Worm (Caenorhabditis elegans): ENCODE measurements around the gene ced-3.

The ced-3 gene

ce11 chrIV:13231393-13231792 lies 27.5 kb upstream of the ced-3 start (continued):
- TF ChIP-seq C16A3.4 (tag; optimal IDR thresholded peaks at IDR 0.05), result peak; percentile 68
- TF ChIP-seq nhr-71 (tag; optimal IDR thresholded peaks at IDR 0.05), result peak; percentile 35
- no peak for TF ChIP-seq pqm-1 (tag; optimal IDR thresholded peaks at IDR 0.05)
- no peak for TF ChIP-seq fkh-10 (GFP tag; optimal IDR thresholded peaks at IDR 0.05)
- TF ChIP-seq unc-62 (GFP tag; optimal IDR thresholded peaks at IDR 0.05), result no peak
- no peak for TF ChIP-seq hlh-17 (GFP tag; optimal IDR thresholded peaks at IDR 0.05; ENCODE audit: borderline replicate concordance)
- peak; percentile 63 for TF ChIP-seq mep-1 (tag; optimal IDR thresholded peaks at IDR 0.05)
- no peak for TF ChIP-seq ceh-90 (tag; optimal IDR thresholded peaks at IDR 0.05)
- no peak for TF ChIP-seq jun-1 (tag; optimal IDR thresholded peaks at IDR 0.05)

DNA sequence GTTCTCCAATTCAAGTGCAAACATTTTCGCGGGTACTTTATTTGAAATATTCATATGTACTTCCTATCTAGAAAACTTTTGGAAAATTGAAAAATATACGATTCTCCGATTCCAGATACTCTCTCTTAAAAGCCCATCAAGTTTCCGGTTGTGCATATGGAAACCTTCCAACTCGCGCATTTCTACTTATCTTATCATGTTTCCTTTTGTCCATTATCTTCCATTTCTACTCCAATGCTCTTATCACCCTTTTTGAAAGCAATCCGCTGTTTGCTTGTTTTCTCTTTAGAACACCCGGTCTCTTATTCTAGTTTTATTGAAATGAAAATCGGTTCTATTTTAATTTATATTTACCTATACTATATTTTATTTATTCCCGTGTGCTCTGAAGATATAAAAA lies 17.7 kb upstream of the ced-3 start, which contains the start of gene C48D1.5:
C48D1.5 (plus strand) TSS at position 301 of the 400 bp plus-strand sequence.
- TF ChIP-seq fkh-8 (tag; optimal IDR thresholded peaks at IDR 0.05) (no peak), elt-2 (tag; optimal IDR thresholded peaks at IDR 0.05) (peak; percentile 33)

DNA sequence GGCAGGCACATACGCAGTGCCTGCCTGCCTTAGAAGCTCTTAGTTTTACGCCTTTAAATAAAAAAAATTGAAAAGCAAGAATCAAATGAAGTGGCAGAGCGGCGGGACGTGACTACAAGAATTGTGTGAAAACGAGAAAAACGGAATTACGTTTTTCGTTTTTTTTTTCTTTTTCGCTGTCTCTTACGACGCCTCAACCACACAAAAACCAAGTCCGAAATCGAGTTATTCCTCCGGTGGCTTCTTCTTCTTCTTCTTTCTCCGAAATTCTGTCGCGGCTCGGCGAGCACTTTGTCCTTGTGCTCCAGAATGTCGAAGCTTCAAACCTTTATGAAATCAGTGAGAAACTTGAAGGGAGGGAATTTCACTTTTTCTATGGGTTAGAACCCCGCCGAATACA lies 16.7 kb upstream of the ced-3 start:
- TF ChIP-seq fkh-10 (GFP tag; optimal IDR thresholded peaks at IDR 0.05) (peak; percentile 72), ceh-90 (tag; optimal IDR thresholded peaks at IDR 0.05) (no peak)

DNA sequence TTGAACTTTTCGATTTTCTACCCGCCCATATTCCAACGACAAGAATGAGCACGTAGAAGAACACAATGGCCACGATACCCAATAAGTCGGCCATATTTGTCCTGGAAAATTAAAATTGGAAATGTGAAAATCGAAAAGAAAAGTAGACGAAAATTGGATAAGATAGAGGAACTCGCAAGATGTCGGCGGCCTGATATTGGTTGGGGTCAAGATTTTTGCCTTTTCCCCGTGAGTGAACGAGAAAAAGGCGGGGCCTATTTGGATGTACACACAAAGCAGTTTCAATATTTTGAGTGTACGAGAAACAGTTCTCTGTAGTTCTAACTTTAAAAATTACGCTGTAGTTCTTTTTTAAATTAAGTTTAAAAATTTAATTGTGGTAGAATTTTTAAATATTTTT lies 10.5 kb upstream of the ced-3 start, which contains the start of gene cho-1:
cho-1 (minus strand) TSS at position 101 of the 400 bp plus-strand sequence.
- TF ChIP-seq tbx-2 (tag; optimal IDR thresholded peaks at IDR 0.05), result no peak
- TF ChIP-seq alr-1 (tag; optimal IDR thresholded peaks at IDR 0.05; ENCODE audit: borderline replicate concordance), result no peak
- no peak for TF ChIP-seq ztf-4 (tag; optimal IDR thresholded peaks at IDR 0.05)
- no peak for TF ChIP-seq isw-1 (GFP tag; IDR thresholded peaks at IDR 0.05)
- TF ChIP-seq snpc-4 (tag; optimal IDR thresholded peaks at IDR 0.05), result no peak
- no peak for TF ChIP-seq aha-1 (tag; optimal IDR thresholded peaks at IDR 0.05)
- TF ChIP-seq unc-30 (tag; optimal IDR thresholded peaks at IDR 0.05), result no peak
- no peak for TF ChIP-seq ces-1 (GFP tag; optimal IDR thresholded peaks at IDR 0.05)
- TF ChIP-seq ceh-82 (tag; optimal IDR thresholded peaks at IDR 0.05), result no peak
- no peak for TF ChIP-seq nhr-11 (tag; optimal IDR thresholded peaks at IDR 0.05)
- no peak for TF ChIP-seq lin-13 (GFP tag; optimal IDR thresholded peaks at IDR 0.05)
- no peak for TF ChIP-seq nhr-84 (tag; optimal IDR thresholded peaks at IDR 0.05)
- TF ChIP-seq zag-1 (tag; optimal IDR thresholded peaks at IDR 0.05), result no peak
- no peak for TF ChIP-seq tlp-1 (tag; optimal IDR thresholded peaks at IDR 0.05)
- no peak for TF ChIP-seq mab-9 (GFP tag; IDR thresholded peaks at IDR 0.05)
- no peak for TF ChIP-seq aly-2 (tag; optimal IDR thresholded peaks at IDR 0.05)

DNA sequence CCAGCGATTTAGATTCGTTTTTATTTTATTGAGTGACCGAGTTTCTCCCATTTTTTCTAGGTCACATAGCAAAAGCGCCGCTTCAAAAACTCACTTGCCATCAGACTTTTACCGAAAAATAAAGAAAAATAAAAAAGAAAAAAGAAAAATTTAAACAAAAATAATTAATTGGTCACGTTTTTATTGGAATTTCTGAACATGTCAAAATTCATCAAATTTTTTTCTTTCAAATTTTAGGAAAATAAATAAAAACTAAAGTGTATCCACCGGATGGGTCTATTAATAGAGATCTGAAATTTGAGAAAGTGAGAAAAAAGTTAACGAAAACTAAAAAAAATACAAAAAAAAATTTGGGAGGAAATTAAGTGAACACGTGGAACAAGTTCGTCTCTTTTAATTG lies 5.6 kb upstream of the ced-3 start, which contains the start of gene C48D1.9:
C48D1.9 (minus strand) TSS at position 101 of the 400 bp plus-strand sequence.
- TF ChIP-seq aha-1 (tag; optimal IDR thresholded peaks at IDR 0.05), result no peak
- no peak for TF ChIP-seq elt-2 (tag; optimal IDR thresholded peaks at IDR 0.05)
- TF ChIP-seq vab-15 (tag; optimal IDR thresholded peaks at IDR 0.05), result no peak
- no peak for TF ChIP-seq nhr-12 (tag; optimal IDR thresholded peaks at IDR 0.05)
- TF ChIP-seq nhr-11 (tag; optimal IDR thresholded peaks at IDR 0.05), result no peak
- TF ChIP-seq aly-2 (tag; optimal IDR thresholded peaks at IDR 0.05), result no peak
- TF ChIP-seq fkh-10 (GFP tag; optimal IDR thresholded peaks at IDR 0.05), result no peak
- no peak for TF ChIP-seq alr-1 (tag; optimal IDR thresholded peaks at IDR 0.05; ENCODE audit: borderline replicate concordance)
- TF ChIP-seq xbp-1 (tag; optimal IDR thresholded peaks at IDR 0.05), result no peak
- no peak for TF ChIP-seq lsy-2 (tag; optimal IDR thresholded peaks at IDR 0.05)
- TF ChIP-seq zip-4 (GFP tag; optimal IDR thresholded peaks at IDR 0.05), result no peak
- TF ChIP-seq elt-3 (tag; optimal IDR thresholded peaks at IDR 0.05), result no peak
- TF ChIP-seq fos-1 (tag; optimal IDR thresholded peaks at IDR 0.05), result no peak
- TF ChIP-seq sup-37 (GFP tag; optimal IDR thresholded peaks at IDR 0.05), result no peak
- TF ChIP-seq nhr-20 (tag; optimal IDR thresholded peaks at IDR 0.05), result no peak
- TF ChIP-seq Y116A8C.19 (tag; optimal IDR thresholded peaks at IDR 0.05; ENCODE audit: borderline replicate concordance), result no peak
- no peak for TF ChIP-seq ztf-4 (tag; optimal IDR thresholded peaks at IDR 0.05)
- TF ChIP-seq skn-1 (tag; optimal IDR thresholded peaks at IDR 0.05), result no peak

Data from whole organism, L1 larva.